Fruit fly (Drosophila melanogaster): ENCODE measurements around the gene Atg1.

DNA sequence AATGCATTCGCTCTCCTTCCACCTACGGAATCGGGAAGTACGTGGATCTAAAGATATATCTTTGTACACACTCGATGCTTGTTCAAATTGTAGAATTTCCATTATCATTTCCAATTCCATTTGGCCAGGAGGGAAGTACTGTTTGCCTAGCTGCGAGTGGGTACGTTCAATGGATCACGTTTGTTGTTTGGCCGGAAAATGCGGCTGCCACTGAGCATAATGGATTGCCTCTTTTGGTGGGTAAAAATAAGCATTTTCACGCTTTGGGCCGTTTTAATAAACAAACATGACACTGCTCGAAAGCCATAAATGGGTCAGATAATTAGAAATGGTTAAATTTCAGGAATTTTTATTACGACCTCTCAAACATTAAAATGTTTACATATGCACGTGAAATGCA is 28.4 kb upstream of the Atg1 start:
- TF ChIP-seq EcR (GFP tag; optimal IDR thresholded peaks at IDR 0.05) (no peak), CG8301 (tag; optimal IDR thresholded peaks at IDR 0.05) (no peak), fd96Ca (GFP tag; IDR thresholded peaks at IDR 0.05) (no peak), CG17806 (tag; optimal IDR thresholded peaks at IDR 0.05) (no peak)
